Fruit fly (Drosophila melanogaster) whole organism, embryonic: ENCODE results near the gene RpS12.

Source experiments
- ATbp ChIP-seq: fragments of 200-800 bp; sonication (Bioruptor generic); optimal IDR thresholded peaks from 2 replicates; lab custom pipeline; 2017; ENCODE audit warnings: missing biosample characterization, mild to moderate bottlenecking, missing genetic modification characterization, missing genetic modification reagents
- CG10543 ChIP-seq: fragments of 200-800 bp; sonication (Bioruptor generic); optimal IDR thresholded peaks from 3 replicates; lab custom pipeline; 2017; ENCODE audit warnings: missing biosample characterization, mild to moderate bottlenecking, missing genetic modification characterization, moderate library complexity
- CG11696 ChIP-seq: fragments of 200-800 bp; sonication (Bioruptor generic); IDR thresholded peaks from 2 replicates; pipeline ENCODE4 v1.3.6; 2022; ENCODE audit warnings: missing biosample characterization, missing genetic modification characterization
- CG12391 ChIP-seq: fragments of 200-800 bp; sonication (Bioruptor generic); optimal IDR thresholded peaks from 3 replicates; lab custom pipeline; 2018; ENCODE audit warnings: missing biosample characterization, mild to moderate bottlenecking, missing genetic modification characterization, moderate library complexity
- CG12942 ChIP-seq: fragments of 200-800 bp; sonication (Bioruptor generic); optimal IDR thresholded peaks from 3 replicates; lab custom pipeline; 2016; ENCODE audit warnings: missing biosample characterization, missing genetic modification characterization
- CG14014 ChIP-seq: fragments of 200-800 bp; sonication (Bioruptor generic); IDR thresholded peaks from 2 replicates; pipeline ENCODE4 v1.3.6; 2022; ENCODE audit warnings: missing biosample characterization, missing genetic modification characterization
- CG14667 ChIP-seq: fragments of 200-800 bp; sonication (Bioruptor generic); IDR thresholded peaks from 2 replicates; pipeline ENCODE4 v1.3.6; 2022; ENCODE audit warnings: missing biosample characterization, missing genetic modification characterization
- CG14710 ChIP-seq: fragments of 200-800 bp; sonication (Bioruptor generic); optimal IDR thresholded peaks from 3 replicates; lab custom pipeline; 2019; ENCODE audit warnings: missing biosample characterization, mild to moderate bottlenecking, missing genetic modification characterization, moderate library complexity
- CG14860 ChIP-seq: fragments of 200-800 bp; sonication (Bioruptor generic); IDR thresholded peaks from 3 replicates; pipeline ENCODE4 v1.3.6; 2022; ENCODE audit warnings: missing biosample characterization, missing genetic modification characterization; ENCODE audit not compliant: partially characterized antibody
- CG17359 ChIP-seq: fragments of 200-800 bp; sonication (Bioruptor generic); optimal IDR thresholded peaks from 3 replicates; lab custom pipeline; 2018; ENCODE audit warnings: missing biosample characterization, mild to moderate bottlenecking, missing genetic modification characterization, moderate library complexity
- CG17802 ChIP-seq: fragments of 200-800 bp; sonication (Bioruptor generic); optimal IDR thresholded peaks from 2 replicates; lab custom pipeline; 2018; ENCODE audit warnings: missing biosample characterization, mild to moderate bottlenecking, missing genetic modification characterization, moderate library complexity
- CG1832 ChIP-seq: fragments of 200-800 bp; sonication (Bioruptor generic); optimal IDR thresholded peaks from 2 replicates; lab custom pipeline; 2017; ENCODE audit warnings: missing biosample characterization, mild to moderate bottlenecking, missing genetic modification characterization, inconsistent platforms
- CG30403 ChIP-seq: fragments of 200-800 bp; sonication (Bioruptor generic); optimal IDR thresholded peaks from 3 replicates; lab custom pipeline; 2016; ENCODE audit warnings: missing biosample characterization, missing genetic modification characterization
- CG34376 ChIP-seq: fragments of 200-800 bp; sonication (Bioruptor generic); optimal IDR thresholded peaks from 2 replicates; lab custom pipeline; 2018; ENCODE audit warnings: missing biosample characterization, mild to moderate bottlenecking, missing genetic modification characterization
- CG4730 ChIP-seq: fragments of 200-800 bp; sonication (Bioruptor generic); IDR thresholded peaks from 2 replicates; pipeline ENCODE4 v1.3.6; 2022; ENCODE audit warnings: missing biosample characterization, missing genetic modification characterization
- CG4820 ChIP-seq: fragments of 200-800 bp; sonication (Bioruptor generic); optimal IDR thresholded peaks from 3 replicates; lab custom pipeline; 2016; ENCODE audit warnings: missing biosample characterization, missing genetic modification characterization
- CG6254 ChIP-seq: fragments of 200-800 bp; sonication (Bioruptor generic); optimal IDR thresholded peaks from 3 replicates; lab custom pipeline; 2017; ENCODE audit warnings: mild to moderate bottlenecking, missing biosample characterization, missing genetic modification reagents, missing genetic modification characterization
- CG8089 ChIP-seq: fragments of 200-800 bp; sonication (Bioruptor generic); optimal IDR thresholded peaks from 3 replicates; lab custom pipeline; 2016; ENCODE audit warnings: missing biosample characterization, missing genetic modification characterization
- CG8290 ChIP-seq, 3 experiments: fragments of 200-800 bp; sonication (Bioruptor generic); optimal IDR thresholded peaks; 2 replicates each; lab custom pipeline; 2016 to 2019; ENCODE audit warnings: missing biosample characterization in 3 of 3, missing genetic modification characterization in 3 of 3, mild to moderate bottlenecking in 2 of 3, moderate library complexity in 1 of 3
- CG8478 ChIP-seq: fragments of >200 bp; optimal IDR thresholded peaks from 2 replicates; lab custom pipeline; 2018
- CG8944 ChIP-seq: fragments of 200-800 bp; sonication (Bioruptor generic); optimal IDR thresholded peaks from 3 replicates; lab custom pipeline; 2016; ENCODE audit warnings: missing biosample characterization, missing genetic modification characterization
- D19A ChIP-seq: fragments of 200-800 bp; optimal IDR thresholded peaks from 3 replicates; lab custom pipeline; 2019; ENCODE audit warnings: missing biosample characterization, mild to moderate bottlenecking, missing genetic modification characterization, moderate library complexity
- Dbx ChIP-seq: fragments of 200-800 bp; sonication (Bioruptor generic); IDR thresholded peaks from 3 replicates; pipeline ENCODE4 v1.3.6; 2022; ENCODE audit warnings: missing biosample characterization, missing genetic modification characterization
- Drgx ChIP-seq: fragments of 200-800 bp; sonication (Bioruptor generic); IDR thresholded peaks from 2 replicates; pipeline ENCODE4 v1.3.6; 2022; ENCODE audit warnings: missing biosample characterization, missing genetic modification characterization
- E2f2 ChIP-seq: fragments of 200-800 bp; sonication (Bioruptor generic); IDR thresholded peaks from 2 replicates; pipeline ENCODE4 v1.3.6; 2022; ENCODE audit warnings: missing biosample characterization, missing genetic modification characterization
- ERR ChIP-seq: fragments of 200-800 bp; sonication (Bioruptor generic); optimal IDR thresholded peaks from 2 replicates; lab custom pipeline; 2016; ENCODE audit warnings: missing biosample characterization, missing genetic modification characterization
- GATAe ChIP-seq: fragments of 200-800 bp; sonication (Bioruptor generic); conservative IDR thresholded peaks from 2 replicates; pipeline ENCODE4 v1.3.6; 2022; ENCODE audit warnings: missing biosample characterization, missing genetic modification characterization
- Kr ChIP-seq: fragments of 200-800 bp; sonication (Bioruptor generic); optimal IDR thresholded peaks from 2 replicates; lab custom pipeline; 2017; ENCODE audit warnings: missing biosample characterization, mild to moderate bottlenecking, missing genetic modification characterization
- Med ChIP-seq: fragments of 200-800 bp; sonication (Bioruptor generic); peaks from one replicate; lab custom pipeline; 2016; ENCODE audit warnings: missing biosample characterization, missing genetic modification characterization, mild to moderate bottlenecking, inconsistent platforms, moderate library complexity
- Trl ChIP-seq, 3 experiments: fragments of >200 bp in 2 of 3; fragments of 200-800 bp in 1 of 3; sonication (Bioruptor generic) in 1 of 3; optimal IDR thresholded peaks; 2 replicates in 1 of 3; 3 replicates in 2 of 3; lab custom pipeline; 2016 to 2017; ENCODE audit warnings: missing biosample characterization in 1 of 3, missing genetic modification characterization in 1 of 3
- Usf ChIP-seq: fragments of 200-800 bp; sonication (Bioruptor generic); optimal IDR thresholded peaks from 2 replicates; lab custom pipeline; 2017; ENCODE audit warnings: missing genotype, missing biosample characterization, missing genetic modification characterization
- YL-1 ChIP-seq: fragments of 200-800 bp; sonication (Bioruptor generic); optimal IDR thresholded peaks from 3 replicates; lab custom pipeline; 2017; ENCODE audit warnings: missing biosample characterization, mild to moderate bottlenecking, missing genetic modification characterization
- aop ChIP-seq: fragments of 200-800 bp; sonication (Bioruptor generic); IDR thresholded peaks from 2 replicates; pipeline ENCODE4 v1.3.6; 2022; ENCODE audit warnings: missing biosample characterization, missing genetic modification characterization
- ara ChIP-seq: fragments of 200-800 bp; sonication (Bioruptor generic); IDR thresholded peaks from 2 replicates; pipeline ENCODE4 v1.3.6; 2022; ENCODE audit warnings: missing biosample characterization, missing genetic modification characterization
- chn ChIP-seq: fragments of 200-800 bp; sonication (Bioruptor generic); optimal IDR thresholded peaks from 2 replicates; lab custom pipeline; 2016; ENCODE audit warnings: missing biosample characterization, missing genetic modification characterization
- ci ChIP-seq: fragments of 200-800 bp; sonication (Bioruptor generic); IDR thresholded peaks from 3 replicates; pipeline ENCODE4 v1.3.6; 2022; ENCODE audit warnings: missing biosample characterization, missing genetic modification characterization
- cwo ChIP-seq: fragments of 200-800 bp; sonication (Bioruptor generic); optimal IDR thresholded peaks from 3 replicates; lab custom pipeline; 2017; ENCODE audit warnings: missing biosample characterization, missing genetic modification characterization, mild to moderate bottlenecking, moderate library complexity, missing genetic modification reagents
- danr ChIP-seq: fragments of 200-800 bp; sonication (Bioruptor generic); IDR thresholded peaks from 2 replicates; pipeline ENCODE4 v1.3.6; 2022; ENCODE audit warnings: missing biosample characterization, missing genetic modification characterization
- disco-r ChIP-seq: fragments of 200-800 bp; sonication (Bioruptor generic); optimal IDR thresholded peaks from 2 replicates; lab custom pipeline; 2016; ENCODE audit warnings: missing biosample characterization, missing genetic modification characterization
- fd3F ChIP-seq: fragments of 200-800 bp; sonication (Bioruptor generic); optimal IDR thresholded peaks from 2 replicates; lab custom pipeline; 2018; ENCODE audit warnings: missing biosample characterization, mild to moderate bottlenecking, missing genetic modification characterization, moderate library complexity
- hb ChIP-seq: fragments of 200-800 bp; sonication (Bioruptor generic); IDR thresholded peaks from 3 replicates; pipeline ENCODE4 v1.3.6; 2022; ENCODE audit warnings: missing biosample characterization, missing genetic modification characterization; ENCODE audit not compliant: partially characterized antibody
- ken ChIP-seq: fragments of 200-800 bp; sonication (Bioruptor generic); IDR thresholded peaks from 3 replicates; pipeline ENCODE4 v1.3.6; 2022; ENCODE audit warnings: missing biosample characterization, missing genetic modification characterization
- mld ChIP-seq: fragments of 200-800 bp; sonication (Bioruptor generic); IDR thresholded peaks from 3 replicates; pipeline ENCODE4 v1.3.6; 2022; ENCODE audit warnings: missing biosample characterization, missing genetic modification characterization; ENCODE audit not compliant: partially characterized antibody
- otp ChIP-seq: fragments of 200-800 bp; sonication (Bioruptor generic); IDR thresholded peaks from 3 replicates; pipeline ENCODE4, ENCODE4 v1.3.6; 2022; ENCODE audit warnings: missing biosample characterization, missing genetic modification characterization
- p53 ChIP-seq: fragments of 200-800 bp; sonication (Bioruptor generic); optimal IDR thresholded peaks from 2 replicates; lab custom pipeline; 2016; ENCODE audit warnings: missing biosample characterization, missing genetic modification characterization
- peb ChIP-seq: fragments of 200-800 bp; sonication (Bioruptor generic); IDR thresholded peaks from 2 replicates; pipeline ENCODE4 v1.3.6; 2022; ENCODE audit warnings: missing biosample characterization, missing genetic modification characterization
- pita ChIP-seq: fragments of 200-800 bp; sonication (Bioruptor generic); optimal IDR thresholded peaks from 2 replicates; lab custom pipeline; 2017; ENCODE audit warnings: missing biosample characterization, mild to moderate bottlenecking, missing genetic modification characterization
- sens ChIP-seq: fragments of 200-800 bp; sonication (Bioruptor generic); peaks from one replicate; lab custom pipeline; 2016; ENCODE audit warnings: missing biosample characterization, missing genetic modification characterization
- tap ChIP-seq: fragments of 200-800 bp; optimal IDR thresholded peaks from 3 replicates; lab custom pipeline; 2019; ENCODE audit warnings: missing biosample characterization, mild to moderate bottlenecking, missing genetic modification characterization, moderate library complexity
- wdn ChIP-seq: fragments of 200-800 bp; sonication (Bioruptor generic); IDR thresholded peaks from 2 replicates; pipeline ENCODE4 v1.3.6; 2022; ENCODE audit warnings: missing biosample characterization, missing genetic modification characterization

Gene RpS12

DNA sequence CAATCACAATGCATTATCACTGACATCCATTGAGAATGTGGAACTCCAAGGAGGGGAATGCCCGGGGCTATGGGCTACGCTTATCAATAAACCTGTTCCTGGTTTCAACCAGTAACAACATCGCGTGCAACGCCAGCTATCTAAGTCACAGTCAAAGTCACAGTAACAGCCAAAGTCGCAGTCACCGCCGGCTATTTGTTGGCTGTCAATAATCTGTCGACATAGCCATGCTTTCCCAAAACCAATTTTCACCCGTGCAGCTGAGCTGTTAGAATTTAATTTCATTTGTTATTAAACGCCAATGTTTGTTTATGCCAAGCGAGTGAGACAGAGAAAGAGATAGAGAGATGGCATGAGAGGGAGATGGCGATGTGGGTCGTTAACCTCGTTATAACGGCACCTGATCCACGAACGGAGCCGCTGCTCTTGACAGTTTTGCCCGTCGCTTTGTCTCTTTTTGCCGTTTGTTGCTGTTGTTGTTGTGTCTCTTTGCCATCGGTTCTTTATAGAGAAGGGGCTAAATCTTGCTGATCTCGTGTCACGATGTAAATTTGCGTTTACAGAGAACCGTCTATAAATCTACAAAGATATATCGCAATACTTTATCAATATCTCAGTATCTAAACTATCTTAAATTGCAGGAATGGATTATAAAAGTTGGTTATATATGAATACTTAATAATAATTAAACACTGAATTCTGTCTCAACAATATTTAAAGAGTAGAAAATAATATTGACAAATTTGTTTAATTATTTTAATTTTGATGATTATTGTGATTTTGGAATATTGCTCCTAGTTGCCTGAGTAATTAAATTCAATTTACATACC, 9.1 kb downstream of the RpS12 start (continued):
- no peak for TF ChIP-seq Drgx (GFP tag; lab: Robert Waterston, UW)
- TF ChIP-seq Med = peak; percentile 57
- TF ChIP-seq tap (tag; lab: Kevin White, UChicago) = no peak
- no peak for TF ChIP-seq CG34376 (GFP tag; lab: Kevin White, UChicago)
- no peak for TF ChIP-seq CG14860 (GFP tag; lab: Robert Waterston, UW)
- TF ChIP-seq ara = no peak
- no peak for TF ChIP-seq chn (GFP tag; lab: Kevin White, UChicago)
- no peak for TF ChIP-seq CG14014
- no peak; the same call in 2 of the 3 replicates for TF ChIP-seq ci (GFP tag; lab: Robert Waterston, UW)
- TF ChIP-seq GATAe = no peak
- TF ChIP-seq danr (GFP tag; lab: Robert Waterston, UW) = no peak
- TF ChIP-seq CG12942 (GFP tag; lab: Kevin White, UChicago) = no peak
- TF ChIP-seq CG12391 (tag; lab: Kevin White, UChicago) = peak; percentile 53
- no peak for TF ChIP-seq p53 (GFP tag; lab: Kevin White, UChicago)
- TF ChIP-seq ken (GFP tag; lab: Robert Waterston, UW) = no peak
- no peak for TF ChIP-seq disco-r (GFP tag; lab: Kevin White, UChicago)
- no peak for TF ChIP-seq CG8944 (GFP tag; lab: Kevin White, UChicago)
- peak; percentile 85 for TF ChIP-seq sens (GFP tag; lab: Kevin White, UChicago)
- peak; percentile 13 for TF ChIP-seq CG4820 (GFP tag; lab: Kevin White, UChicago)
- TF ChIP-seq YL-1 (GFP tag; lab: Kevin White, UChicago) = no peak
- TF ChIP-seq Kr = no peak
- TF ChIP-seq E2f2 = no peak
- TF ChIP-seq fd3F (GFP tag; lab: Kevin White, UChicago) = no peak
- no peak for TF ChIP-seq peb (GFP tag; lab: Robert Waterston, UW)
- TF ChIP-seq pita (GFP tag; lab: Kevin White, UChicago) = no peak
- TF ChIP-seq hb (GFP tag; lab: Robert Waterston, UW) = no peak
- no peak for TF ChIP-seq CG10543 (GFP tag; lab: Kevin White, UChicago)
- TF ChIP-seq CG11696 = no peak
- peak; percentile 15 for TF ChIP-seq CG30403 (GFP tag; lab: Kevin White, UChicago)
- peak; percentile 32 for TF ChIP-seq ATbp (GFP tag; lab: Kevin White, UChicago)
- TF ChIP-seq Dbx (GFP tag; lab: Robert Waterston, UW) = no peak
- TF ChIP-seq Usf (GFP tag; lab: Kevin White, UChicago) = no peak
- no peak for TF ChIP-seq CG17359
- TF ChIP-seq ERR = no peak
- peak; percentile 55 for TF ChIP-seq CG1832
- peak; percentile 23 for TF ChIP-seq D19A (tag; lab: Kevin White, UChicago)
- TF ChIP-seq CG14667 (GFP tag; lab: Robert Waterston, UW) = no peak
- no peak for TF ChIP-seq CG8478
- no peak for TF ChIP-seq cwo (GFP tag; lab: Kevin White, UChicago)
- TF ChIP-seq CG6254 (GFP tag; lab: Kevin White, UChicago) = no peak
- no peak for TF ChIP-seq CG8089
- no peak for TF ChIP-seq wdn (GFP tag; lab: Robert Waterston, UW)
- no peak for TF ChIP-seq mld (GFP tag; lab: Robert Waterston, UW)
- no peak for TF ChIP-seq CG17802 (tag; lab: Kevin White, UChicago)
- TF ChIP-seq CG4730 (GFP tag; lab: Robert Waterston, UW) = no peak
- TF ChIP-seq aop (GFP tag; lab: Robert Waterston, UW) = no peak
- TF ChIP-seq Trl (optimal IDR thresholded peaks at IDR 0.05; lab: Kevin White, UChicago) = no peak
- TF ChIP-seq Trl (GFP tag; optimal IDR thresholded peaks at IDR 0.05; lab: Kevin White, UChicago) = no peak
- TF ChIP-seq CG14710 (tag; lab: Kevin White, UChicago) = peak; percentile 49
- no peak for TF ChIP-seq otp (GFP tag; lab: Robert Waterston, UW)
- no peak for TF ChIP-seq CG8290 (GFP tag; optimal IDR thresholded peaks at IDR 0.05; lab: Kevin White, UChicago)
- TF ChIP-seq CG8290 (tag; optimal IDR thresholded peaks at IDR 0.05; lab: Kevin White, UChicago) = peak in 1 of 2 experiments; percentile 61
